Fruit fly (Drosophila melanogaster): ENCODE data around the gene fabp.

Gene fabp

dm6 chr3R:11613252-11614036 is 46.6 kb upstream of the fabp start (continued):
- TF ChIP-seq yki (optimal IDR thresholded peaks at IDR 0.05) (peak; percentile 52), Ptx1 (GFP tag; IDR thresholded peaks at IDR 0.05) (peak; percentile 82), gfzf (GFP tag; optimal IDR thresholded peaks at IDR 0.05) (peak; percentile 3), Optix (GFP tag; IDR thresholded peaks at IDR 0.05) (0 out of 3 replicates have a peak, but pooled peaks have one; percentile 36), B-H2 (GFP tag; optimal IDR thresholded peaks at IDR 0.05) (peak; percentile 40), CG14667 (GFP tag; IDR thresholded peaks at IDR 0.05) (peak; percentile 73), Hr3 (GFP tag; optimal IDR thresholded peaks at IDR 0.05) (peak; percentile 78), Side (GFP tag; optimal IDR thresholded peaks at IDR 0.05) (peak; percentile 14), Ada2b (GFP tag; IDR thresholded peaks at IDR 0.05) (peak; percentile 40; the same call in 1 of the 2 replicates), CG6813 (GFP tag; optimal IDR thresholded peaks at IDR 0.05) (peak; percentile 34), lola (GFP tag; optimal IDR thresholded peaks at IDR 0.05) (peak in 1 of 3 experiments; percentile 32), D (optimal IDR thresholded peaks at IDR 0.05) (no peak), D (GFP tag; optimal IDR thresholded peaks at IDR 0.05) (peak; percentile 29), Poxn (GFP tag; IDR thresholded peaks at IDR 0.05) (no peak), CG1602 (GFP tag; optimal IDR thresholded peaks at IDR 0.05) (peak; percentile 78), CG14050 (GFP tag; IDR thresholded peaks at IDR 0.05) (peak; percentile 20; the same call in 1 of the 3 replicates), gt (GFP tag; IDR thresholded peaks at IDR 0.05) (0 out of 2 replicates have a peak, but pooled peaks have one; percentile 31), dati (GFP tag; IDR thresholded peaks at IDR 0.05) (no peak), CG8281 (tag; optimal IDR thresholded peaks at IDR 0.05) (no peak), Drgx (GFP tag; IDR thresholded peaks at IDR 0.05) (no peak), CG10209 (GFP tag; optimal IDR thresholded peaks at IDR 0.05) (peak; percentile 28), jumu (GFP tag; optimal IDR thresholded peaks at IDR 0.05) (no peak), Myb (GFP tag; optimal IDR thresholded peaks at IDR 0.05) (peak; percentile 82), Ravus (GFP tag; IDR thresholded peaks at IDR 0.05) (no peak; the same call in 1 of the 2 replicates), schlank (tag; optimal IDR thresholded peaks at IDR 0.05) (no peak), Sin3A (optimal IDR thresholded peaks at IDR 0.05) (no peak), CG7987 (GFP tag; optimal IDR thresholded peaks at IDR 0.05) (peak; percentile 48), Deaf1 (tag; optimal IDR thresholded peaks at IDR 0.05) (peak; percentile 4), ash1 (GFP tag; optimal IDR thresholded peaks at IDR 0.05) (no peak), CG17568 (GFP tag; optimal IDR thresholded peaks at IDR 0.05) (no peak), CG15011 (GFP tag; optimal IDR thresholded peaks at IDR 0.05) (no peak), CG9932 (GFP tag; IDR thresholded peaks at IDR 0.05) (peak; percentile 82), gro (GFP tag; optimal IDR thresholded peaks at IDR 0.05) (peak; percentile 22), sens-2 (GFP tag; IDR thresholded peaks at IDR 0.05) (peak; percentile 21), CG9876 (GFP tag; optimal IDR thresholded peaks at IDR 0.05) (peak; percentile 74), croc (GFP tag; conservative IDR thresholded peaks at IDR 0.05) (peak; percentile 21; the same call in 1 of the 3 replicates), CG12299 (tag; optimal IDR thresholded peaks at IDR 0.05) (no peak), sima (GFP tag; optimal IDR thresholded peaks at IDR 0.05) (no peak), CG11456 (GFP tag; IDR thresholded peaks at IDR 0.05) (peak; percentile 96), Vsx1 (GFP tag; optimal IDR thresholded peaks at IDR 0.05) (no peak), run (tag; optimal IDR thresholded peaks at IDR 0.05) (no peak), Awh (GFP tag; IDR thresholded peaks at IDR 0.05) (peak; percentile 24; the same call in 1 of the 2 replicates), CG32532 (GFP tag; IDR thresholded peaks at IDR 0.05) (peak; percentile 89), bsh (GFP tag; optimal IDR thresholded peaks at IDR 0.05) (peak in 1 of 2 experiments; percentile 54), chinmo (GFP tag; IDR thresholded peaks at IDR 0.05; ENCODE audit: partially characterized antibody) (0 out of 4 replicates have a peak, but pooled peaks have one; percentile 21), CG13287 (GFP tag; IDR thresholded peaks at IDR 0.05; ENCODE audit: partially characterized antibody) (peak; percentile 18; the same call in 1 of the 2 replicates), zen (tag; optimal IDR thresholded peaks at IDR 0.05) (peak; percentile 79), sna (GFP tag; IDR thresholded peaks at IDR 0.05; ENCODE audit: partially characterized antibody) (no peak), CG4282 (GFP tag; optimal IDR thresholded peaks at IDR 0.05) (peak; percentile 7)
